Worm (Caenorhabditis elegans): Measurements from ENCODE around the gene clec-122.

The clec-122 gene

DNA sequence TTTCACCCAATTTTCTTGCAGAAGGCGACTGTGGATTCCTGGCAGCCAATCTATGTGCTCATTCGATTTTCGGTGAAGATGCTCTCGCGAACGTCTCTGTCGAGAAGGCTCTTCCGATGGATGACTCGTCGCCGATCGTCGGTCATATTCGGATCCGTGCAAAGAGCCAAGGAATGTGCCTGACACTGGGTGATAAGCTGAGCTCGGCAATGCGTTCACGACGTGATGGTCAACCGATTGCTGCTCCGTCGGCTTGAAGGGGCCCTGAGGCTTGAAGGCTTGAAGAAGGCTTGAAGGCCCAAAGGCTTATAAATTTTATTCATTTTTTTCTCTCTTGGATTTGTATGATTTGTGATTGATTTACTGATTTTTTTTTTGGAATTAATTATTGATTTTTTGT lies 18.7 kb upstream of the clec-122 start:
- TF ChIP-seq nhr-90 (tag; optimal IDR thresholded peaks at IDR 0.05; ENCODE audit: poor library complexity) (no peak), efl-1 (optimal IDR thresholded peaks at IDR 0.05) (no peak), efl-1 (GFP tag; optimal IDR thresholded peaks at IDR 0.05 in 1 of 2) (peak in 1 of 2 experiments; percentile 27)

DNA sequence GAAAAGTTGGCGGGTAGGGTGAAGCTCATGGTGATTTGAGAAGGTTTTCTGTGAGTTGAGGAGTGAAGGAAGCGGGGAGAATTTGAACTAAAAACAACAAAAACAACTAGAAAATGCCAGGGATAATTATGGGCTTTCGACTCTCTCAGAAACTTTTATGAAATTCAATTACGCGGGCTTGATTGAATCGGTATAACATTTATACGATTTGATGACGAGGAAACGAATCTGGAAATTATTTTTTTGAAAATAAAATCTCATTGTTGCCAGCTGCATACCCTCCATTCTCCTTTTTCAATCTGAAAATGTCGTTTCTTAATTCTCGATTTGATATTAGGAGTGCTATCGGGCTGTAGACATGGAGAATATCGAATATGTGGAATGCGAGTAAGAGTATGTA lies 14.6 kb upstream of the clec-122 start, which contains the start of gene srg-21:
Gene srg-21 (minus strand): TSS at position 101 of the 400 bp plus-strand sequence.
- TF ChIP-seq efl-1 (optimal IDR thresholded peaks at IDR 0.05) (no peak), efl-1 (GFP tag; optimal IDR thresholded peaks at IDR 0.05 in 1 of 2) (peak in 1 of 2 experiments; percentile 4), lsy-2 (tag; optimal IDR thresholded peaks at IDR 0.05) (no peak)

DNA sequence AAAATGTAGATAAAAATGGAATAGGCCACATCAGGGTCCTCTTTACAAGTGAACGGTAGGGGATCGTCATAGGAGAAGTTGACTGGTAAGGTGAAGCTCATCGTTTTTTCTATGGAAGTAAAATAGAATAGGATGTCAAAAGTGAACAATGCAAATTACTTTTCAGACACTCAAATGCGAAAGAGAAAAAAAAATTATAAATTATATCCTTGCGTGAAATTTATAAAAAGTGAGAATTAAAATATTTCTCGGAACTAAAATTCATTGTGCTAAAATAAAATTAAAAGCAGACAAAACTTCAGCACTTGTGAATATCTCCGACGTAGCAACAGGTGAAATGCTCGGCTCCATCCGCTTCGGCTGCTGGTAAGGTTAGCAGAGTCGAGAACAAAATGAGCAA lies 12.5 kb upstream of the clec-122 start, which contains the start of gene srg-22:
Gene srg-22 (minus strand): TSS at position 101 of the 400 bp plus-strand sequence.
- TF ChIP-seq hlh-4 (tag; optimal IDR thresholded peaks at IDR 0.05) (peak; percentile 7), unc-30 (tag; optimal IDR thresholded peaks at IDR 0.05) (no peak), C04F5.9 (tag; optimal IDR thresholded peaks at IDR 0.05) (no peak), lin-14 (GFP tag; optimal IDR thresholded peaks at IDR 0.05) (no peak), ama-1 (optimal IDR thresholded peaks at IDR 0.05) (no peak)

DNA sequence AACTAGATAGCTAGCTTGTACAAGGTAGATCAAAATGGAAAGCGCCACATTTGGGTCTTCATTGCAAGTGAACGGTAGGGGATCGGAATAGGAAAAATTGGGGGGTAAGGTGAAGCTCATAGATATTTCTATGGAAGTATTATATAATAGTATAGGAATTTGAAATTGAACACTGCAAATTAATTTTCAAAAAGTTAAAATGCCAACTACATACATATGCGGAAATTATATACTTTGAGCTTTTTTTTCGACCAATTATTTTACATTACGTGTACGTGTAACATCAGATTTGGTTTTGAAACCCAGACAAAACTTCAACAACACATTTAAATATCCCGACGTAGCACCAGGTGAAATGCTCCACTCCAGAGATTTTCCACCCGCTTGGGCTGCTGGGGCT lies 9.8 kb upstream of the clec-122 start, which contains the start of gene srg-23:
Gene srg-23 (minus strand): TSS at position 101 of the 400 bp plus-strand sequence.
- TF ChIP-seq ces-1 (GFP tag; optimal IDR thresholded peaks at IDR 0.05) (no peak), vab-15 (tag; optimal IDR thresholded peaks at IDR 0.05) (no peak), nhr-76 (tag; optimal IDR thresholded peaks at IDR 0.05) (no peak), lin-15B (tag; optimal IDR thresholded peaks at IDR 0.05) (no peak), nhr-28 (tag; optimal IDR thresholded peaks at IDR 0.05) (no peak), ceh-8 (GFP tag; optimal IDR thresholded peaks at IDR 0.05) (no peak), Y116A8C.19 (tag; optimal IDR thresholded peaks at IDR 0.05; ENCODE audit: borderline replicate concordance) (no peak), nhr-90 (tag; optimal IDR thresholded peaks at IDR 0.05; ENCODE audit: poor library complexity) (no peak), ztf-4 (tag; optimal IDR thresholded peaks at IDR 0.05) (no peak), elt-2 (tag; optimal IDR thresholded peaks at IDR 0.05) (no peak), nhr-11 (tag; optimal IDR thresholded peaks at IDR 0.05) (no peak), pax-3 (tag; optimal IDR thresholded peaks at IDR 0.05) (no peak), irx-1 (tag; optimal IDR thresholded peaks at IDR 0.05) (no peak), lin-39 (tag; optimal IDR thresholded peaks at IDR 0.05) (no peak), skn-1 (tag; optimal IDR thresholded peaks at IDR 0.05) (no peak), blmp-1 (tag; optimal IDR thresholded peaks at IDR 0.05) (no peak), egl-27 (tag; optimal IDR thresholded peaks at IDR 0.05) (no peak), efl-1 (optimal IDR thresholded peaks at IDR 0.05) (no peak), efl-1 (GFP tag; optimal IDR thresholded peaks at IDR 0.05 in 1 of 2) (no peak)

DNA sequence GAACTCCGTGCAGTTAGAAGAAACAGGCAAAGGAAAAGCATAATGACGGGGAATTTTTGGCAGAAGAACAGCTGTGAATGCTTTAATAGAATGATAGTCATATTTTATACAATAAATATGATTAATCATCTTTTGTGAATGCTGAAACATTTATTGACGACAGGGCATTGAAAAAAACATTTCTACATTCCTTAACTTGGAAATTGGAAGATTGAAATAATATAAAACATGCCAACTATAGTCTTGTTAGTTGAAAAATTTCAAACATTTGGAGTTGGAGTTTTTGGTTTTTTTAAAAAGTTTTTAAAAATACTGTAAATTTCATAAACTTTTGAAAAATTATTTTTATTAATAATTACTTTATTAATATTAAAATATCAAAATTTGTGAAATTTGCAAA lies 9.0 kb upstream of the clec-122 start, which contains the start of gene Y25C1A.14:
Gene Y25C1A.14 (minus strand): TSS at position 101 of the 400 bp plus-strand sequence.
- TF ChIP-seq nhr-77 (tag; optimal IDR thresholded peaks at IDR 0.05) (no peak), hpl-2 (GFP tag; optimal IDR thresholded peaks at IDR 0.05) (no peak), fos-1 (tag; optimal IDR thresholded peaks at IDR 0.05) (no peak), unc-30 (tag; optimal IDR thresholded peaks at IDR 0.05) (no peak)

DNA sequence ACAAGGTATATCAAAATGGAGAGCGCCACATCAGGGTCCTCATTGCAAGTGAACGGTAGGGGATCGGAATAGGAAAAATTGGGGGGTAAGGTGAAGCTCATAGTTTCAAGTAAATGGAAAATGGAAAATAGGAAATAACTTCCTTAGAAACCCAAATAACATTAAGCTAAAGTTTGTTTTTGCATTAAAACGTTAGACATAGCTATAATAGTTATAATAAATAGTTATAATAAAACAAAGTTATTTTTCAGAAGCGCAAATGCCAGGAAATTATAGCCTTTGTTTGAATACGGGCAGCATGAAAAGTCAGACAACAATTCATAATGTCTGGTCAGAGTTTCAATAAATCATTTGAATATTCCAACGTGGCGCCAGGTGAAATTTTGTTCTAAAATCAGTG lies 5.3 kb upstream of the clec-122 start, which contains the start of gene srg-24:
Gene srg-24 (minus strand): TSS at position 101 of the 400 bp plus-strand sequence.
- TF ChIP-seq ceh-90 (tag; optimal IDR thresholded peaks at IDR 0.05) (no peak), isw-1 (GFP tag; IDR thresholded peaks at IDR 0.05) (no peak)

DNA sequence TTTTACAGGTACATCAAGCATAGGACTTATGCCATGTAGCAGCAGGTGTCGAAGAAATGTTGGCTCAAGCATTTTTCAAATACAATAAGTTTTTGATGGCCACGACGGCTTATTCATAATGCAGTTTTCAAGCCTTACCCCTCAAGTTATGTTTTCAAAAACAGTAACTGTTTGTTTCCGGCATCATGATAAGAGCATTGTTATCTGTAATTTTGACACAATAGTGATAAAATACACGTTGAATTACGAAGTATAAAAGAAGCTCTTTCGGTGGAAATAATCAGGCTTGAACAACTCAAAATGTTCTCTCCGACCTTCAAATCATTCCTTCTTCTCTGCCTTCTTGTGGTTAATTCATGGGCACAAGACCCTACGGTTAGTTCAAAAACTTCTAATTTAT lies 3.8 kb upstream of the clec-122 start, which contains the start of gene clec-121:
Gene clec-121 (plus strand): TSS at position 301 of the 400 bp plus-strand sequence.
- TF ChIP-seq aha-1 (tag; optimal IDR thresholded peaks at IDR 0.05) (no peak), mab-9 (GFP tag; IDR thresholded peaks at IDR 0.05) (no peak), nhr-28 (tag; optimal IDR thresholded peaks at IDR 0.05) (no peak)

Measured in whole organism, L1 larva.